Worm (Caenorhabditis elegans) whole organism, L4/young adult: ENCODE measurements around the gene sru-31.

ENCODE experiments used
- W03F9.2 ChIP-seq: fragments of 150-350 bp; optimal IDR thresholded peaks from 2 replicates; lab custom pipeline; 2014; ENCODE audit warnings: missing biosample characterization, missing genetic modification characterization
- dao-5 ChIP-seq: sonication (generic microtip); optimal IDR thresholded peaks from 2 replicates; lab custom pipeline; 2016; ENCODE audit warnings: missing genotype, missing genetic modification characterization, moderate library complexity, missing compliant biosample characterization
- him-1 ChIP-seq: sonication (generic microtip); optimal IDR thresholded peaks from 2 replicates; lab custom pipeline; 2016; ENCODE audit warnings: missing genotype, missing genetic modification reagents, missing genetic modification characterization, missing compliant biosample characterization

DNA sequence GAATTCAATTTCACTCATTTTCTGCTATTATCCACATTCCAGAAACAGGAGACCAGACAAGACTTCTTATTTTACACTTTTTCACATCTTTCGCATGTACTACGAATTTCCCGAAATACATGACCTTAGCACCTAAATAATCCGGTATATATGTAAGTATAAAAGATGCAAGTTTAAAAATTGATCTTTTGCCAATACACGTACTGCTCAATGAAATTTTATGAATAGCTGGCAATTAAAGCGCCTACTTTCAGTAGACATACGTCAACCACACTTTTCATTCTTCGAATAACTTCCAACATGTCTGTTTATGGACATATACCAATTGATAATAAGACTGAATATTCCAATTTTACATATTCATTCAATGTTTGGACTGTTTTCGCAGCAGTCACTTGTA is 13.3 kb upstream of the sru-31 start, which contains the start of gene sru-39:
- no peak for TF ChIP-seq him-1 (tag; lab: Kevin White, UChicago)
- TF ChIP-seq W03F9.2 (tag; lab: Kevin White, UChicago): no peak
- TF ChIP-seq dao-5: no peak
